Worm (Caenorhabditis elegans): Measurements from ENCODE around the gene B0280.17.

DNA sequence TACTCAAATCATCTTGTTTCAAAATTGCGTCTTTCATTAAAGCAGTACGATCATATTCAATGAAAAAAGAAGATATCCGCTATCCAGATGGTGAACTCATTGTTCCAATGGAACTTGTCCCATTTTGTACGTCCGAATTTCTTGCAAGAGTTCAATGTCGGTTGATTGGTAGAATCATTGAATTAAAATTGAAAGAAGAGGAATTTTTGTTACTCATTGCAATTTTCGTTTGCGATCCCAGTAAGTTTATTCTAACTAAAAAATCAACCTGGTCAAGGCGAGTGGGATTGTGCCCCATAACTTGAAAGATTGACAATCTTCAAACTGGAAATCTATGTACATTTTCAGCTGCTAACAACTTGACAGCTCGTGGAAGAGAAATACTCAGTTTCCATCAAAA is 39.4 kb downstream of the B0280.17 start:
- TF ChIP-seq dpl-1 (GFP tag; optimal IDR thresholded peaks at IDR 0.05) (no peak), lin-13 (GFP tag; optimal IDR thresholded peaks at IDR 0.05) (no peak), unc-62 (GFP tag; optimal IDR thresholded peaks at IDR 0.05) (no peak), C16A3.4 (tag; optimal IDR thresholded peaks at IDR 0.05) (no peak), Y116A8C.19 (tag; optimal IDR thresholded peaks at IDR 0.05; ENCODE audit: borderline replicate concordance) (no peak), jun-1 (tag; optimal IDR thresholded peaks at IDR 0.05) (no peak)
